Fruit fly (Drosophila melanogaster) whole organism, wandering third instar larva: ENCODE data around the gene CG3581.
A peak's percentile ranks its signal among the peaks of the same experiment; 100 is the strongest.

Experiments used
- GATAd ChIP-seq: sonication (Bioruptor generic); optimal IDR thresholded peaks from 2 replicates; lab custom pipeline; 2016; ENCODE audit warnings: missing biosample characterization, missing genetic modification characterization
- Hr78 ChIP-seq: fragments of >200 bp; optimal IDR thresholded peaks from 2 replicates; lab custom pipeline; 2017; ENCODE audit warnings: missing biosample characterization, missing genetic modification characterization
- N ChIP-seq: fragments of >200 bp; optimal IDR thresholded peaks from 2 replicates; lab custom pipeline; 2018; ENCODE audit warnings: missing biosample characterization, missing external identifiers, missing genetic modification characterization
- Vsx2 ChIP-seq: fragments of 200-300, 225-300 bp; sonication (Bioruptor generic); optimal IDR thresholded peaks from 2 replicates; lab custom pipeline; 2018; ENCODE audit warnings: missing biosample characterization, missing genetic modification characterization; ENCODE audit not compliant: partially characterized antibody
- br ChIP-seq: fragments of 200-800 bp; sonication (Bioruptor generic); optimal IDR thresholded peaks from 2 replicates; lab custom pipeline; 2016; ENCODE audit warnings: missing biosample characterization, missing genetic modification characterization
- brk ChIP-seq: fragments of 200-800 bp; sonication (Bioruptor generic); optimal IDR thresholded peaks from 2 replicates; lab custom pipeline; 2016; ENCODE audit warnings: missing biosample characterization, mild to moderate bottlenecking, missing genetic modification characterization
- h ChIP-seq: fragments of 200-800 bp; sonication (Bioruptor generic); optimal IDR thresholded peaks from 3 replicates; lab custom pipeline; 2016; ENCODE audit warnings: missing biosample characterization, mild to moderate bottlenecking, missing genetic modification characterization
- pan ChIP-seq: fragments of >200 bp; optimal IDR thresholded peaks from 2 replicates; lab custom pipeline; 2017
- psq ChIP-seq: fragments of 200-800 bp; sonication (Bioruptor generic); optimal IDR thresholded peaks from 3 replicates; lab custom pipeline; 2017; ENCODE audit warnings: missing biosample characterization, mild to moderate bottlenecking, missing genetic modification characterization, moderate library complexity
- woc ChIP-seq: sonication (Bioruptor generic); optimal IDR thresholded peaks from 2 replicates; lab custom pipeline; 2016; ENCODE audit warnings: missing biosample characterization, mild to moderate bottlenecking, missing genetic modification characterization

DNA sequence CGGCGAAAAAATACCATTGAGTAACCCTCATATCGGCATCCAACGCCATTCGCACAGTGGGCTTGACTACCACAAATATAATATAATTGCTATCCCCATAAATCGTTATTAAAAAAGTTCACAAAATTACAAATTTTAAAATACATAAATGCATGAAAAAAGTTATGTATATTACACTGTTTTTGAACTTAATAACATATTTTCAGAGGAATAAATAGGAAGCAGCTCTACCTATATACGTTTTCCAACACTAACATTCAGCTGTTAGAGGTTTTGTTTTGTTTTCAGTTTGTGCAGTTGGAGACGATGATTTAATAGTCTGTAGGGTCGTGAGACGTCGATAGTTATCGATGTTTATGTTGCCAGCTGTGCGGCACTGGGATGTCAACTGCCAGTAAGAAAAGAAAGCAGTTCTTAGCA lies 28.5 kb upstream of the CG3581 start, which contains the start of the genes Ino80 and Aptx:
- TF ChIP-seq psq (GFP tag; lab: Kevin White, UChicago) = peak; percentile 90
- TF ChIP-seq woc (GFP tag; lab: Kevin White, UChicago) = peak; percentile 90
- peak; percentile 95 for TF ChIP-seq brk
- no peak for TF ChIP-seq N (GFP tag; lab: Kevin White, UChicago)
- peak; percentile 95 for TF ChIP-seq h (GFP tag; lab: Kevin White, UChicago)
- peak; percentile 92 for TF ChIP-seq br
- TF ChIP-seq Hr78 (GFP tag; lab: Kevin White, UChicago) = no peak
- peak; percentile 87 for TF ChIP-seq GATAd (GFP tag; lab: Kevin White, UChicago)
- TF ChIP-seq pan (lab: Kevin White, UChicago) = no peak
- TF ChIP-seq Vsx2 = no peak
